Worm (Caenorhabditis elegans) whole organism, late embryonic: ENCODE data around the gene zipt-15.
"Not testable (repeated sequence)": the region's sequence is repeated elsewhere in the genome, so short reads cannot be mapped to it uniquely, and the experiment has no call there.

ENCODE experiments used
- C08G9.2 ChIP-seq: sonication (generic microtip); optimal IDR thresholded peaks from 2 replicates; lab custom pipeline; 2016; ENCODE audit warnings: mild to moderate bottlenecking, missing genetic modification characterization, moderate library complexity, missing compliant biosample characterization
- F13H6.1 ChIP-seq: sonication (generic microtip); optimal IDR thresholded peaks from 2 replicates; lab custom pipeline; 2016; ENCODE audit warnings: missing genetic modification characterization, missing compliant biosample characterization
- K09A11.1 ChIP-seq: sonication (generic microtip); optimal IDR thresholded peaks from 2 replicates; lab custom pipeline; 2017; ENCODE audit warnings: antibody characterized with exemption, mild to moderate bottlenecking, missing genetic modification characterization, missing compliant biosample characterization; ENCODE audit not compliant: insufficient read depth
- T23F11.4 ChIP-seq: fragments of 200-800 bp; sonication (Bioruptor generic); optimal IDR thresholded peaks from 2 replicates; lab custom pipeline; 2018; ENCODE audit warnings: mild to moderate bottlenecking, missing genetic modification characterization, missing compliant biosample characterization
- ahr-1 ChIP-seq: sonication (generic microtip); optimal IDR thresholded peaks from 2 replicates; lab custom pipeline; 2016; ENCODE audit warnings: missing genetic modification characterization, missing compliant biosample characterization
- ama-1 ChIP-seq: fragments of 150-350 bp; optimal IDR thresholded peaks from 2 replicates; lab custom pipeline; 2014
- ceh-18 ChIP-seq: sonication (generic microtip); optimal IDR thresholded peaks from 2 replicates; lab custom pipeline; 2016; ENCODE audit warnings: missing genetic modification characterization, missing compliant biosample characterization
- ceh-2 ChIP-seq: sonication (generic microtip); optimal IDR thresholded peaks from 2 replicates; lab custom pipeline; 2016; ENCODE audit warnings: missing genotype, missing genetic modification characterization, missing compliant biosample characterization
- ceh-22 ChIP-seq: sonication (generic microtip); optimal IDR thresholded peaks from 2 replicates; lab custom pipeline; 2017; ENCODE audit warnings: missing biosample characterization, missing genetic modification characterization
- ceh-31 ChIP-seq: sonication (generic microtip); optimal IDR thresholded peaks from 2 replicates; lab custom pipeline; 2016; ENCODE audit warnings: missing genetic modification characterization, missing compliant biosample characterization
- ceh-34 ChIP-seq: sonication (generic microtip); optimal IDR thresholded peaks from 2 replicates; lab custom pipeline; 2016; ENCODE audit warnings: mild to moderate bottlenecking, missing genetic modification characterization, missing compliant biosample characterization
- ceh-45 ChIP-seq: fragments of 200-800 bp; sonication (Bioruptor generic); IDR thresholded peaks from 2 replicates; pipeline ENCODE4 v1.3.6; 2022; ENCODE audit warnings: missing genetic modification reagents, missing genetic modification characterization, missing compliant biosample characterization
- ceh-48 ChIP-seq: sonication (generic microtip); optimal IDR thresholded peaks from 2 replicates; lab custom pipeline; 2016; ENCODE audit warnings: missing genetic modification characterization, inconsistent platforms, missing compliant biosample characterization
- ceh-6 ChIP-seq: fragments of 200-800 bp; sonication (Bioruptor generic); optimal IDR thresholded peaks from 2 replicates; lab custom pipeline; 2018; ENCODE audit warnings: mild to moderate bottlenecking, missing genetic modification characterization, missing compliant biosample characterization
- che-1 ChIP-seq: sonication (generic microtip); optimal IDR thresholded peaks from 2 replicates; lab custom pipeline; 2016; ENCODE audit warnings: mild to moderate bottlenecking, missing genetic modification characterization, missing compliant biosample characterization
- dve-1 ChIP-seq: sonication (generic microtip); optimal IDR thresholded peaks from 2 replicates; lab custom pipeline; 2017; ENCODE audit warnings: antibody characterized with exemption, mild to moderate bottlenecking, missing genetic modification characterization, missing compliant biosample characterization
- elt-2 ChIP-seq: sonication (generic microtip); optimal IDR thresholded peaks from 2 replicates; lab custom pipeline; 2016; ENCODE audit warnings: missing genetic modification reagents, missing genetic modification characterization, missing compliant biosample characterization
- ets-4 ChIP-seq: sonication (generic microtip); optimal IDR thresholded peaks from 2 replicates; lab custom pipeline; 2016; ENCODE audit warnings: missing genetic modification characterization, missing compliant biosample characterization
- fax-1 ChIP-seq: sonication (generic microtip); optimal IDR thresholded peaks from 2 replicates; lab custom pipeline; 2016; ENCODE audit warnings: missing genotype, missing genetic modification characterization, missing compliant biosample characterization
- fkh-6 ChIP-seq: sonication (generic microtip); optimal IDR thresholded peaks from 2 replicates; lab custom pipeline; 2016; ENCODE audit warnings: missing genetic modification characterization, missing compliant biosample characterization
- hlh-30 ChIP-seq: sonication (generic microtip); optimal IDR thresholded peaks from 2 replicates; lab custom pipeline; 2017; ENCODE audit warnings: antibody characterized with exemption, missing genetic modification characterization, missing compliant biosample characterization; ENCODE audit not compliant: insufficient read depth
- lin-11 ChIP-seq: fragments of 200-800 bp; sonication (Bioruptor generic); optimal IDR thresholded peaks from 2 replicates; lab custom pipeline; 2018; ENCODE audit warnings: mild to moderate bottlenecking, missing genetic modification characterization, missing compliant biosample characterization
- mec-3 ChIP-seq: sonication (generic microtip); optimal IDR thresholded peaks from 2 replicates; lab custom pipeline; 2016; ENCODE audit warnings: borderline replicate concordance, missing genetic modification characterization, missing compliant biosample characterization
- nhr-232 ChIP-seq: sonication (generic microtip); optimal IDR thresholded peaks from 2 replicates; lab custom pipeline; 2016; ENCODE audit warnings: missing genetic modification characterization, missing compliant biosample characterization
- npax-4 ChIP-seq: sonication (generic microtip); optimal IDR thresholded peaks from 2 replicates; lab custom pipeline; 2016; ENCODE audit warnings: missing genetic modification characterization, missing compliant biosample characterization
- odd-2 ChIP-seq: sonication (generic microtip); optimal IDR thresholded peaks from 2 replicates; lab custom pipeline; 2017; ENCODE audit warnings: antibody characterized with exemption, mild to moderate bottlenecking, missing genetic modification characterization, missing compliant biosample characterization
- pag-3 ChIP-seq: sonication (generic microtip); optimal IDR thresholded peaks from 2 replicates; lab custom pipeline; 2016; ENCODE audit warnings: missing compliant biosample characterization, missing genetic modification characterization, borderline replicate concordance
- pat-9 ChIP-seq: fragments of 200-800 bp; sonication (Bioruptor generic); optimal IDR thresholded peaks from 2 replicates; lab custom pipeline; 2018; ENCODE audit warnings: mild to moderate bottlenecking, missing genetic modification characterization, moderate library complexity, missing compliant biosample characterization
- pax-1 ChIP-seq: fragments of 150-350 bp; optimal IDR thresholded peaks from 2 replicates; lab custom pipeline; 2014; ENCODE audit warnings: missing biosample characterization, missing genetic modification characterization
- pha-2 ChIP-seq: sonication (generic microtip); optimal IDR thresholded peaks from 2 replicates; lab custom pipeline; 2017; ENCODE audit warnings: mild to moderate bottlenecking, missing genetic modification characterization, missing compliant biosample characterization
- rnt-1 ChIP-seq: sonication (generic microtip); optimal IDR thresholded peaks from 2 replicates; lab custom pipeline; 2016; ENCODE audit warnings: missing genetic modification characterization, missing compliant biosample characterization
- sox-2 ChIP-seq: fragments of 200-800 bp; sonication (Bioruptor generic); IDR thresholded peaks from 2 replicates; pipeline ENCODE4 v1.3.6; 2022; ENCODE audit warnings: missing genetic modification reagents, missing genetic modification characterization, missing compliant biosample characterization
- sox-4 ChIP-seq: sonication (generic microtip); optimal IDR thresholded peaks from 2 replicates; lab custom pipeline; 2017; ENCODE audit warnings: mild to moderate bottlenecking, missing genetic modification characterization, inconsistent platforms, missing compliant biosample characterization
- tbx-2 ChIP-seq: sonication (generic microtip); optimal IDR thresholded peaks from 2 replicates; lab custom pipeline; 2016; ENCODE audit warnings: missing genetic modification characterization, missing compliant biosample characterization
- ttx-3 ChIP-seq: sonication (generic microtip); optimal IDR thresholded peaks from 2 replicates; lab custom pipeline; 2016; ENCODE audit warnings: missing genetic modification reagents, missing genetic modification characterization, missing compliant biosample characterization
- unc-3 ChIP-seq, 2 experiments: fragments of 200-800 bp in 1 of 2; sonication (Bioruptor generic) in 1 of 2; sonication (generic microtip) in 1 of 2; conservative IDR thresholded peaks in 1 of 2; optimal IDR thresholded peaks in 1 of 2; 2 replicates each; pipeline versions ENCODE4 v1.3.6 to Lab custom; 2016 to 2022; ENCODE audit warnings: missing compliant biosample characterization in 2 of 2, missing genetic modification characterization in 2 of 2, missing genetic modification reagents in 1 of 2
- unc-55 ChIP-seq: sonication (generic microtip); optimal IDR thresholded peaks from 2 replicates; lab custom pipeline; 2017; ENCODE audit warnings: missing biosample characterization, missing genetic modification reagents, missing genetic modification characterization
- ztf-16 ChIP-seq: sonication (generic microtip); optimal IDR thresholded peaks from 2 replicates; lab custom pipeline; 2017; ENCODE audit warnings: missing genetic modification characterization, missing compliant biosample characterization

The zipt-15 gene

DNA sequence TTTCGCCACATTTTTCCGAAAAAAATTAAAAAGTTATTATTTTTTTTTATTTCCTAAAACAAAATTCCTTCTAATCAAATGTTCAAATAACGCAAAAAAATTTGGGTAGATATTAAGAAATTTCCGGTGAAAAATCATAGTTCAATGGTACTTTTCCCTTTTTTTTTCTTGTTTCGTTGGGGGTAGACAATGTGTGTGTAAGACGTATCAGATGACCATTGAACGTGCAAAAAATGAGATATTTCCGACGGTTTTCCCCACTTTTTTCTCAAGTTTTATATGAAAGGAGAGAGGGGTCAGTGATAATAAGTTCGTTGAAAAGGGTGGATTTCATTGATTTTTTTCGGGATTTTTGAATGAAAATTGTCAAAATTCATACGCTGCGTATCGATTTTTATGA is 1.4 kb upstream of the zipt-15 start:
- TF ChIP-seq odd-2 (tag; lab: Kevin White, UChicago) (no peak), ama-1 (no peak), elt-2 (tag; lab: Kevin White, UChicago) (no peak), sox-4 (tag; lab: Kevin White, UChicago) (no peak), unc-55 (GFP tag; lab: Kevin White, UChicago) (no peak), lin-11 (tag; lab: Kevin White, UChicago) (no peak), ztf-16 (tag; lab: Kevin White, UChicago) (no peak), ceh-6 (GFP tag; lab: Kevin White, UChicago) (no peak), ceh-22 (no peak), fkh-6 (tag; lab: Kevin White, UChicago) (no peak), mec-3 (tag; lab: Kevin White, UChicago) (no peak), ceh-45 (GFP tag; lab: Robert Waterston, UW) (no peak), pax-1 (tag; lab: Kevin White, UChicago) (no peak), F13H6.1 (tag; lab: Kevin White, UChicago) (no peak), pha-2 (no peak), ahr-1 (tag; lab: Kevin White, UChicago) (no peak)

DNA sequence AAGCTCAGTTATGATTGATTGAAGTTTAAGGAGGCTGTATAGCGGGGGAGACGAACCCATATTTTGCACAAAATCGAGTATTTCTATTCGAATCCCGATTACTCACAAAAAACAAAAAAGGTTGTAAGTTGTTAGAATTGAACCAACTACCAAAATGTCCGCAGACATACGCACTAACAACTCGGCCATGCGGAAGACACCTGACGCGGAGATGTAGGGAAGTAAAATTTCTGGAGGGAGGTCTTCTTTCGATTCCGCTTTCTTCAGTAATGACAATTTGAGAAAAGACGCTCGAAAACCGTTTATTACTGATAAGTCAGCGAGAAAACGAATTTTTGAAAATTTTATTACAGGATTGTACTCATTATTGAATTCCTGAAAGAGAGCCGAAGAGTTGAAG is 6.9 kb downstream of the zipt-15 start:
- no peak for TF ChIP-seq che-1 (tag; lab: Kevin White, UChicago)
- no peak for TF ChIP-seq K09A11.1 (tag; lab: Kevin White, UChicago)
- no peak for TF ChIP-seq nhr-232
- TF ChIP-seq ttx-3 (tag; lab: Kevin White, UChicago), result no peak
- no peak for TF ChIP-seq ceh-22
- TF ChIP-seq T23F11.4 (GFP tag; lab: Kevin White, UChicago), result no peak
- TF ChIP-seq ceh-45 (GFP tag; lab: Robert Waterston, UW), result no peak
- no peak for TF ChIP-seq fax-1 (tag; lab: Kevin White, UChicago)
- no peak for TF ChIP-seq pax-1 (tag; lab: Kevin White, UChicago)
- no peak for TF ChIP-seq ceh-48 (tag; lab: Kevin White, UChicago)
- no peak for TF ChIP-seq ceh-2 (tag; lab: Kevin White, UChicago)
- no peak for TF ChIP-seq ceh-18 (tag; lab: Kevin White, UChicago)
- TF ChIP-seq sox-2, result no peak
- no peak for TF ChIP-seq pat-9 (tag; lab: Kevin White, UChicago)
- TF ChIP-seq ets-4, result no peak
- TF ChIP-seq hlh-30 (tag; lab: Kevin White, UChicago), result no peak
- TF ChIP-seq dve-1 (tag; lab: Kevin White, UChicago), result no peak
- TF ChIP-seq pag-3, result no peak
- TF ChIP-seq fkh-6 (tag; lab: Kevin White, UChicago), result no peak
- TF ChIP-seq npax-4 (tag; lab: Kevin White, UChicago), result no peak

DNA sequence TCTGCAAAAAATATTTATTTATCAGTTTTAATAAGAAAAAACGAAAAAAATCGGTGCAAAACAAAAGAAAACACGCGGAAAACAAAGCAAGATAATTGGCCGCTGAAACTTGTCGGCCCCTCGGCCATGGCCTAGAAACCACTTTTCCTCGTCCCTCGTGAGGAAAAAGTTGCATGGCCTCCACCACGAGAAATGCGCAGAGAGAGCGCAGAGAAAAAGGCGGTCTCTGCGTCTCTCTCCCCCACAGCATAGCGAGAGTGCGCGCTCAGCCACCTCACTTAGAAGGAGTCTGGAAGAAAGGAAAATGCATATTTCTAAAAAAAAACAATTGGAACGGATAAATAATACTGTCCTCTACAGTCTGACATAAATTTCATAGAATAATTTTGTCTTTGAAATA is 11.4 kb downstream of the zipt-15 start:
- TF ChIP-seq C08G9.2, result peak; percentile 56
- TF ChIP-seq ceh-31 (tag; lab: Kevin White, UChicago), result peak; percentile 58
- peak; percentile 4 for TF ChIP-seq hlh-30 (tag; lab: Kevin White, UChicago)
- TF ChIP-seq ceh-45 (GFP tag; lab: Robert Waterston, UW), result 0 out of 2 replicates have a peak, but pooled peaks have one; percentile 36
- peak; percentile 23; the same call in 1 of the 2 replicates for TF ChIP-seq unc-3 (GFP tag; conservative IDR thresholded peaks at IDR 0.05; lab: Robert Waterston, UW)
- not testable (repeated sequence) for TF ChIP-seq unc-3 (tag; optimal IDR thresholded peaks at IDR 0.05; lab: Kevin White, UChicago)
- TF ChIP-seq ceh-2 (tag; lab: Kevin White, UChicago), result peak; percentile 20
- TF ChIP-seq ceh-34 (tag; lab: Kevin White, UChicago), result peak; percentile 7
- peak; percentile 16 for TF ChIP-seq rnt-1 (tag; lab: Kevin White, UChicago)
- peak; percentile 37 for TF ChIP-seq tbx-2
